Fruit fly (Drosophila melanogaster): ENCODE data around the gene Snoo.

Snoo gene

DNA sequence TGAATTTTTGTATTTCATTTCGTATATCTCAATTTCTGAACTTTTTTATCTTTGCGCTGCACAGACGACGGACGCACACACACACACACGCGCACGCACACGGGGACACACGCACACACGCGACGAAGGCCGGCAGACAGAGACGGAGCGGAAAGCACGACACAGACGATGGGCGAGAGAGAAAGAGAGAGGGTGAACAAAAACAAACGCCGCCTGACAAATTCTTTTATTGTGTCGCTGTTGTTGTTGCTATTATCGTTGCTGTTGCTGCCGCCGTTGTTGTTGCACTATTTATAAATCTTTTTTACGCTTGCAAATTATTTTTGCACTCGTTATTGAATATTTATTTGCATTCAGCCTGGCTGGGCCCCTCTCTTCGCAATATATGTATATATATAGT lies 7.3 kb downstream of the Snoo start:
- TF ChIP-seq ci (GFP tag; IDR thresholded peaks at IDR 0.05), result peak; percentile 53; the same call in 2 of the 3 replicates
- TF ChIP-seq tin (GFP tag; optimal IDR thresholded peaks at IDR 0.05), result no peak
- TF ChIP-seq Opbp (GFP tag; IDR thresholded peaks at IDR 0.05; ENCODE audit: partially characterized antibody), result 0 out of 3 replicates have a peak, but pooled peaks have one; percentile 32
- no peak for TF ChIP-seq fd64A (GFP tag; optimal IDR thresholded peaks at IDR 0.05)
- no peak for TF ChIP-seq CG17568 (GFP tag; optimal IDR thresholded peaks at IDR 0.05)
- no peak for TF ChIP-seq Sox102F (GFP tag; optimal IDR thresholded peaks at IDR 0.05)
- no peak for TF ChIP-seq CG6272 (GFP tag; IDR thresholded peaks at IDR 0.05)
- TF ChIP-seq NK7.1 (GFP tag; optimal IDR thresholded peaks at IDR 0.05), result no peak
- peak; percentile 54; the same call in 1 of the 2 replicates for TF ChIP-seq rib (GFP tag; IDR thresholded peaks at IDR 0.05)
- peak; percentile 72; the same call in 2 of the 3 replicates for TF ChIP-seq Aef1 (GFP tag; IDR thresholded peaks at IDR 0.05)
- no peak for TF ChIP-seq CG15269 (tag; optimal IDR thresholded peaks at IDR 0.05)
- TF ChIP-seq pan (optimal IDR thresholded peaks at IDR 0.05), result no peak
- TF ChIP-seq pan (GFP tag; optimal IDR thresholded peaks at IDR 0.05 in 1 of 2, IDR thresholded peaks at IDR 0.05 in 1 of 2), result peak; percentile 27 to 45
- TF ChIP-seq Dfd (GFP tag; optimal IDR thresholded peaks at IDR 0.05), result peak; percentile 43 to 91
- no peak for TF ChIP-seq CG3407 (GFP tag; optimal IDR thresholded peaks at IDR 0.05)
- no peak for TF ChIP-seq Dp (GFP tag; optimal IDR thresholded peaks at IDR 0.05)
- peak; percentile 91 for TF ChIP-seq CG4360 (GFP tag; IDR thresholded peaks at IDR 0.05)
- TF ChIP-seq Dbx (GFP tag; IDR thresholded peaks at IDR 0.05), result 0 out of 3 replicates have a peak, but pooled peaks have one; percentile 30
- TF ChIP-seq CG11085 (GFP tag; IDR thresholded peaks at IDR 0.05), result no peak
- peak; percentile 34 for TF ChIP-seq CG12769 (tag; optimal IDR thresholded peaks at IDR 0.05)
- TF ChIP-seq Scr (GFP tag; IDR thresholded peaks at IDR 0.05; ENCODE audit: partially characterized antibody), result no peak
- peak; percentile 44; the same call in 1 of the 2 replicates for TF ChIP-seq CG10321 (GFP tag; IDR thresholded peaks at IDR 0.05)
- TF ChIP-seq Tbp (GFP tag; optimal IDR thresholded peaks at IDR 0.05), result no peak
- TF ChIP-seq stc (GFP tag; IDR thresholded peaks at IDR 0.05), result no peak
- no peak for TF ChIP-seq Mes4 (GFP tag; optimal IDR thresholded peaks at IDR 0.05)
- TF ChIP-seq CG17186 (GFP tag; optimal IDR thresholded peaks at IDR 0.05), result no peak
- TF ChIP-seq CG13624 (GFP tag; optimal IDR thresholded peaks at IDR 0.05), result peak; percentile 17
- TF ChIP-seq unc-4 (GFP tag; IDR thresholded peaks at IDR 0.05; ENCODE audit: partially characterized antibody), result no peak
- no peak for TF ChIP-seq lov (optimal IDR thresholded peaks at IDR 0.05)
- 0 out of 3 replicates have a peak, but pooled peaks have one; percentile 45 for TF ChIP-seq lov (GFP tag; IDR thresholded peaks at IDR 0.05)
- peak; percentile 8 for TF ChIP-seq sug (tag; optimal IDR thresholded peaks at IDR 0.05)
- no peak for TF ChIP-seq Gug (GFP tag; IDR thresholded peaks at IDR 0.05)
- no peak for TF ChIP-seq CG3847 (GFP tag; IDR thresholded peaks at IDR 0.05)
- TF ChIP-seq abd-A (tag; optimal IDR thresholded peaks at IDR 0.05), result peak; percentile 8
- no peak for TF ChIP-seq dysf (GFP tag; IDR thresholded peaks at IDR 0.05)
- no peak for TF ChIP-seq br (optimal IDR thresholded peaks at IDR 0.05)
- no peak for TF ChIP-seq CG14965 (GFP tag; optimal IDR thresholded peaks at IDR 0.05; ENCODE audit: borderline replicate concordance)
- TF ChIP-seq crol (GFP tag; IDR thresholded peaks at IDR 0.05), result peak; percentile 83
- TF ChIP-seq HHEX (GFP tag; optimal IDR thresholded peaks at IDR 0.05), result no peak
- TF ChIP-seq CG1832 (GFP tag; optimal IDR thresholded peaks at IDR 0.05), result peak; percentile 84
- peak; percentile 84 for TF ChIP-seq Med (GFP tag)
- TF ChIP-seq Taf1 (GFP tag; IDR thresholded peaks at IDR 0.05), result no peak
- no peak for TF ChIP-seq gfzf (GFP tag; optimal IDR thresholded peaks at IDR 0.05)
- no peak for TF ChIP-seq jing (GFP tag; optimal IDR thresholded peaks at IDR 0.05)
- TF ChIP-seq MBD-R2 (GFP tag; IDR thresholded peaks at IDR 0.05), result no peak
- peak; percentile 36; the same call in 1 of the 2 replicates for TF ChIP-seq chm (GFP tag; IDR thresholded peaks at IDR 0.05)
- no peak for TF ChIP-seq CG16863 (GFP tag; optimal IDR thresholded peaks at IDR 0.05)
- no peak for TF ChIP-seq ERR (GFP tag; optimal IDR thresholded peaks at IDR 0.05)
- TF ChIP-seq cg (GFP tag; optimal IDR thresholded peaks at IDR 0.05), result peak; percentile 91
- TF ChIP-seq CG31365 (tag; optimal IDR thresholded peaks at IDR 0.05), result no peak
- no peak for TF ChIP-seq Abd-B (GFP tag; optimal IDR thresholded peaks at IDR 0.05)
- peak; percentile 25 for TF ChIP-seq CG7987 (GFP tag; optimal IDR thresholded peaks at IDR 0.05)

All from whole organism, embryonic.